Fruit fly (Drosophila melanogaster) whole organism, embryonic: ENCODE measurements around the gene Cfp1.
A peak's percentile ranks its signal among the peaks of the same experiment; 100 is the strongest.

Experiments used
- Asciz ChIP-seq: fragments of 200-800 bp; sonication (Bioruptor generic); optimal IDR thresholded peaks from 2 replicates; lab custom pipeline; 2017; ENCODE audit warnings: missing biosample characterization, mild to moderate bottlenecking, missing genetic modification characterization, missing genetic modification reagents
- Bdp1 ChIP-seq: fragments of 200-800 bp; sonication (Bioruptor generic); optimal IDR thresholded peaks from 3 replicates; lab custom pipeline; 2016; ENCODE audit warnings: missing biosample characterization, missing genetic modification characterization
- Bgb ChIP-seq: fragments of 200-800 bp; sonication (Bioruptor generic); IDR thresholded peaks from 2 replicates; pipeline ENCODE4 v1.3.6; 2022; ENCODE audit warnings: missing biosample characterization, missing genetic modification characterization; ENCODE audit not compliant: partially characterized antibody
- Blimp-1 ChIP-seq: fragments of 200-800 bp; sonication (Bioruptor generic); optimal IDR thresholded peaks from 3 replicates; lab custom pipeline; 2018; ENCODE audit warnings: missing biosample characterization, missing genetic modification characterization, mild to moderate bottlenecking, moderate library complexity, missing genetic modification reagents
- CG10462 ChIP-seq: fragments of 200-800 bp; sonication (Bioruptor generic); optimal IDR thresholded peaks from 2 replicates; lab custom pipeline; 2016; ENCODE audit warnings: missing biosample characterization, missing genetic modification characterization
- CG10565 ChIP-seq: fragments of 200-800 bp; sonication (Bioruptor generic); optimal IDR thresholded peaks from 3 replicates; lab custom pipeline; 2016; ENCODE audit warnings: missing biosample characterization, mild to moderate bottlenecking, missing genetic modification characterization
- CG10654 ChIP-seq: fragments of 200-800 bp; sonication (Bioruptor generic); optimal IDR thresholded peaks from 2 replicates; lab custom pipeline; 2016; ENCODE audit warnings: missing biosample characterization, missing genetic modification characterization
- CG11696 ChIP-seq: fragments of 200-800 bp; sonication (Bioruptor generic); IDR thresholded peaks from 2 replicates; pipeline ENCODE4 v1.3.6; 2022; ENCODE audit warnings: missing biosample characterization, missing genetic modification characterization
- CG12659 ChIP-seq: fragments of 200-800 bp; sonication (Bioruptor generic); optimal IDR thresholded peaks from 3 replicates; lab custom pipeline; 2017; ENCODE audit warnings: mild to moderate bottlenecking, missing biosample characterization, missing genetic modification reagents, missing genetic modification characterization
- CG13624 ChIP-seq: fragments of 200-800 bp; sonication (Bioruptor generic); optimal IDR thresholded peaks from 2 replicates; lab custom pipeline; 2016; ENCODE audit warnings: missing biosample characterization, missing genetic modification characterization
- CG14710 ChIP-seq: fragments of 200-800 bp; sonication (Bioruptor generic); optimal IDR thresholded peaks from 3 replicates; lab custom pipeline; 2019; ENCODE audit warnings: missing biosample characterization, mild to moderate bottlenecking, missing genetic modification characterization, moderate library complexity
- CG14860 ChIP-seq: fragments of 200-800 bp; sonication (Bioruptor generic); IDR thresholded peaks from 3 replicates; pipeline ENCODE4 v1.3.6; 2022; ENCODE audit warnings: missing biosample characterization, missing genetic modification characterization; ENCODE audit not compliant: partially characterized antibody
- CG17912 ChIP-seq: fragments of 200-800 bp; sonication (Bioruptor generic); optimal IDR thresholded peaks from 2 replicates; lab custom pipeline; 2018; ENCODE audit warnings: missing biosample characterization, mild to moderate bottlenecking, missing genetic modification characterization
- CG18619 ChIP-seq: fragments of 200-800 bp; sonication (Bioruptor generic); optimal IDR thresholded peaks from 3 replicates; lab custom pipeline; 2017; ENCODE audit warnings: missing biosample characterization, mild to moderate bottlenecking, missing genetic modification characterization
- CG2116 ChIP-seq: fragments of 200-800 bp; sonication (Bioruptor generic); optimal IDR thresholded peaks from 3 replicates; lab custom pipeline; 2018; ENCODE audit warnings: missing biosample characterization, mild to moderate bottlenecking, missing genetic modification characterization
- CG31365 ChIP-seq: fragments of 200-800 bp; sonication (Bioruptor generic); optimal IDR thresholded peaks from 2 replicates; lab custom pipeline; 2018; ENCODE audit warnings: missing biosample characterization, mild to moderate bottlenecking, missing genetic modification characterization
- CG31441 ChIP-seq: fragments of 200-800 bp; sonication (Bioruptor generic); IDR thresholded peaks from 2 replicates; pipeline ENCODE4 v1.3.6; 2022; ENCODE audit warnings: missing biosample characterization, missing genetic modification characterization
- CG33557 ChIP-seq: fragments of 200-800 bp; sonication (Bioruptor generic); optimal IDR thresholded peaks from 2 replicates; lab custom pipeline; 2019; ENCODE audit warnings: missing biosample characterization, mild to moderate bottlenecking, missing genetic modification characterization, moderate library complexity
- CG4404 ChIP-seq: fragments of 200-800 bp; sonication (Bioruptor generic); IDR thresholded peaks from 2 replicates; pipeline ENCODE4 v1.3.6; 2022; ENCODE audit warnings: missing biosample characterization, missing genetic modification characterization
- CG6254 ChIP-seq: fragments of 200-800 bp; sonication (Bioruptor generic); optimal IDR thresholded peaks from 3 replicates; lab custom pipeline; 2017; ENCODE audit warnings: mild to moderate bottlenecking, missing biosample characterization, missing genetic modification reagents, missing genetic modification characterization
- CG6654 ChIP-seq: fragments of 200-800 bp; sonication (Bioruptor generic); optimal IDR thresholded peaks from 2 replicates; lab custom pipeline; 2017; ENCODE audit warnings: missing biosample characterization, mild to moderate bottlenecking, missing genetic modification characterization
- CG6683 ChIP-seq: fragments of 200-800 bp; sonication (Bioruptor generic); optimal IDR thresholded peaks from 2 replicates; lab custom pipeline; 2017; ENCODE audit warnings: missing biosample characterization, mild to moderate bottlenecking, missing genetic modification characterization, missing genetic modification reagents
- CG6854 ChIP-seq: fragments of 200-800 bp; sonication (Bioruptor generic); optimal IDR thresholded peaks from 3 replicates; lab custom pipeline; 2017; ENCODE audit warnings: missing biosample characterization, mild to moderate bottlenecking, missing genetic modification characterization
- CG7745 ChIP-seq: fragments of 200-800 bp; sonication (Bioruptor generic); optimal IDR thresholded peaks from 2 replicates; lab custom pipeline; 2018; ENCODE audit warnings: missing biosample characterization, mild to moderate bottlenecking, missing genetic modification characterization, moderate library complexity
- CG8290 ChIP-seq, 3 experiments: fragments of 200-800 bp; sonication (Bioruptor generic); optimal IDR thresholded peaks; 2 replicates each; lab custom pipeline; 2016 to 2019; ENCODE audit warnings: missing biosample characterization in 3 of 3, missing genetic modification characterization in 3 of 3, mild to moderate bottlenecking in 2 of 3, moderate library complexity in 1 of 3
- CHES-1-like ChIP-seq: fragments of 200-800 bp; sonication (Bioruptor generic); optimal IDR thresholded peaks from 2 replicates; lab custom pipeline; 2016; ENCODE audit warnings: missing biosample characterization, missing genetic modification characterization
- Camta ChIP-seq: fragments of 200-800 bp; sonication (Bioruptor generic); optimal IDR thresholded peaks from 2 replicates; lab custom pipeline; 2016; ENCODE audit warnings: missing biosample characterization, missing genetic modification characterization
- Doc2 ChIP-seq: fragments of 200-800 bp; sonication (Bioruptor generic); IDR thresholded peaks from 2 replicates; pipeline ENCODE4 v1.3.6; 2022; ENCODE audit warnings: missing biosample characterization, missing genetic modification characterization
- Dp ChIP-seq: fragments of 200-800 bp; sonication (Bioruptor generic); optimal IDR thresholded peaks from 2 replicates; lab custom pipeline; 2018; ENCODE audit warnings: missing biosample characterization, mild to moderate bottlenecking, missing genetic modification characterization, moderate library complexity
- Drgx ChIP-seq: fragments of 200-800 bp; sonication (Bioruptor generic); IDR thresholded peaks from 2 replicates; pipeline ENCODE4 v1.3.6; 2022; ENCODE audit warnings: missing biosample characterization, missing genetic modification characterization
- Eip74EF ChIP-seq, 2 experiments: fragments of 200-800 bp in 1 of 2; fragments of >200 bp in 1 of 2; sonication (Bioruptor generic) in 1 of 2; optimal IDR thresholded peaks; 2 replicates each; lab custom pipeline; 2017 to 2019; ENCODE audit warnings: missing biosample characterization in 2 of 2, missing genetic modification characterization in 2 of 2, mild to moderate bottlenecking in 1 of 2, moderate library complexity in 1 of 2
- Ets97D ChIP-seq: fragments of 200-800 bp; sonication (Bioruptor generic); optimal IDR thresholded peaks from 3 replicates; lab custom pipeline; 2016; ENCODE audit warnings: missing biosample characterization, missing genetic modification characterization
- MESR4 ChIP-seq: fragments of 200-800 bp; sonication (Bioruptor generic); optimal IDR thresholded peaks from 2 replicates; lab custom pipeline; 2018; ENCODE audit warnings: missing biosample characterization, mild to moderate bottlenecking, missing genetic modification characterization, moderate library complexity
- NC2β ChIP-seq: fragments of 200-800 bp; sonication (Bioruptor generic); optimal IDR thresholded peaks from 2 replicates; lab custom pipeline; 2016; ENCODE audit warnings: missing biosample characterization, missing genetic modification characterization
- NK7.1 ChIP-seq: fragments of 200-800 bp; sonication (Bioruptor generic); optimal IDR thresholded peaks from 3 replicates; lab custom pipeline; 2016; ENCODE audit warnings: missing biosample characterization, missing genetic modification characterization
- Ravus ChIP-seq: fragments of 200-800 bp; sonication (Bioruptor generic); IDR thresholded peaks from 2 replicates; pipeline ENCODE4 v1.3.6; 2022; ENCODE audit warnings: missing biosample characterization, missing genetic modification characterization
- Rfx ChIP-seq: fragments of 200-800 bp; sonication (Bioruptor generic); IDR thresholded peaks from 2 replicates; pipeline ENCODE4 v1.3.6; 2022; ENCODE audit warnings: missing biosample characterization, missing genetic modification characterization
- Sin3A ChIP-seq: fragments of >200 bp; optimal IDR thresholded peaks from 2 replicates; lab custom pipeline; 2018
- Spps ChIP-seq: fragments of 200-800 bp; sonication (Bioruptor generic); optimal IDR thresholded peaks from 2 replicates; lab custom pipeline; 2018; ENCODE audit warnings: missing biosample characterization, mild to moderate bottlenecking, missing genetic modification characterization
- Taf1 ChIP-seq: fragments of 200-800 bp; sonication (Bioruptor generic); IDR thresholded peaks from 2 replicates; pipeline ENCODE4 v1.3.6; 2022; ENCODE audit warnings: missing biosample characterization, missing genetic modification characterization
- cad ChIP-seq: fragments of >200 bp; optimal IDR thresholded peaks from 2 replicates; lab custom pipeline; 2017; ENCODE audit warnings: missing biosample characterization, missing genetic modification characterization
- cato ChIP-seq: fragments of 200-800 bp; sonication (Bioruptor generic); optimal IDR thresholded peaks from 2 replicates; lab custom pipeline; 2016; ENCODE audit warnings: missing biosample characterization, missing genetic modification characterization, borderline replicate concordance
- croc ChIP-seq: fragments of 200-800 bp; sonication (Bioruptor generic); conservative IDR thresholded peaks from 3 replicates; pipeline ENCODE4 v1.3.6; 2022; ENCODE audit warnings: missing biosample characterization, missing genetic modification characterization
- exex ChIP-seq: fragments of 200-800 bp; sonication (Bioruptor generic); optimal IDR thresholded peaks from 4 replicates; lab custom pipeline; 2018; ENCODE audit warnings: missing biosample characterization, mild to moderate bottlenecking, missing genetic modification characterization, moderate library complexity
- ftz-f1 ChIP-seq: fragments of 200-800 bp; sonication (Bioruptor generic); optimal IDR thresholded peaks from 2 replicates; lab custom pipeline; 2016; ENCODE audit warnings: missing biosample characterization, missing genetic modification characterization
- gem ChIP-seq: fragments of 200-800 bp; sonication (Bioruptor generic); optimal IDR thresholded peaks from 2 replicates; lab custom pipeline; 2019; ENCODE audit warnings: missing biosample characterization, mild to moderate bottlenecking, missing genetic modification characterization, moderate library complexity
- hbn ChIP-seq: fragments of 200-800 bp; sonication (Bioruptor generic); IDR thresholded peaks from 2 replicates; pipeline ENCODE4 v1.3.6; 2022; ENCODE audit warnings: missing biosample characterization, missing genetic modification characterization; ENCODE audit not compliant: partially characterized antibody
- her ChIP-seq: fragments of 200-800 bp; sonication (Bioruptor generic); optimal IDR thresholded peaks from 2 replicates; lab custom pipeline; 2016; ENCODE audit warnings: missing biosample characterization, missing genetic modification characterization
- trh ChIP-seq: fragments of 200-800 bp; sonication (Bioruptor generic); optimal IDR thresholded peaks from 2 replicates; lab custom pipeline; 2016; ENCODE audit warnings: missing biosample characterization, missing genetic modification characterization
- zen2 ChIP-seq: fragments of 200-800 bp; sonication (Bioruptor generic); IDR thresholded peaks from 3 replicates; pipeline ENCODE4 v1.3.6; 2022; ENCODE audit warnings: missing biosample characterization, missing genetic modification characterization; ENCODE audit not compliant: partially characterized antibody

The Cfp1 gene

dm6 chrX:9319140-9319539 lies 46.4 kb upstream of the Cfp1 start, which contains the start of the genes c12.1 and c12.2 (continued):
- peak; percentile 76 for TF ChIP-seq CG13624 (GFP tag; lab: Kevin White, UChicago)
- no peak for TF ChIP-seq CG33557 (GFP tag; lab: Kevin White, UChicago)
- peak; percentile 66 for TF ChIP-seq CG2116 (GFP tag; lab: Kevin White, UChicago)
- TF ChIP-seq MESR4 (GFP tag; lab: Kevin White, UChicago) = peak; percentile 86
- TF ChIP-seq hbn (GFP tag; lab: Robert Waterston, UW) = 0 out of 2 replicates have a peak, but pooled peaks have one; percentile 34
- no peak for TF ChIP-seq cato (GFP tag; lab: Kevin White, UChicago)
- TF ChIP-seq ftz-f1 (GFP tag; lab: Kevin White, UChicago) = no peak
- TF ChIP-seq CG10654 (GFP tag; lab: Kevin White, UChicago) = no peak
- TF ChIP-seq her (GFP tag; lab: Kevin White, UChicago) = peak; percentile 37
- TF ChIP-seq trh (GFP tag; lab: Kevin White, UChicago) = no peak
- TF ChIP-seq Bdp1 (GFP tag; lab: Kevin White, UChicago) = no peak
- TF ChIP-seq CHES-1-like = peak; percentile 80
- TF ChIP-seq CG18619 (GFP tag; lab: Kevin White, UChicago) = no peak
- TF ChIP-seq Drgx (GFP tag; lab: Robert Waterston, UW) = no peak
- peak; percentile 32 for TF ChIP-seq NC2β (GFP tag; lab: Kevin White, UChicago)
- peak; percentile 43 for TF ChIP-seq CG12659
- TF ChIP-seq CG11696 (GFP tag; lab: Robert Waterston, UW) = no peak
- no peak for TF ChIP-seq CG6654 (GFP tag; lab: Kevin White, UChicago)
- TF ChIP-seq CG31441 (GFP tag; lab: Robert Waterston, UW) = no peak
- TF ChIP-seq CG14710 (tag; lab: Kevin White, UChicago) = peak; percentile 58
- peak; percentile 66 for TF ChIP-seq Ets97D (GFP tag; lab: Kevin White, UChicago)
- TF ChIP-seq CG4404 (GFP tag; lab: Robert Waterston, UW) = no peak
- no peak for TF ChIP-seq Eip74EF (GFP tag; optimal IDR thresholded peaks at IDR 0.05; lab: Kevin White, UChicago)
- peak; percentile 60 for TF ChIP-seq CG14860
- TF ChIP-seq Dp (GFP tag; lab: Kevin White, UChicago) = peak; percentile 55
- TF ChIP-seq croc (GFP tag; lab: Robert Waterston, UW) = no peak
- TF ChIP-seq CG17912 = no peak
- TF ChIP-seq CG31365 = no peak
- no peak for TF ChIP-seq CG8290 (GFP tag; optimal IDR thresholded peaks at IDR 0.05; lab: Kevin White, UChicago)
- no peak for TF ChIP-seq CG8290 (tag; optimal IDR thresholded peaks at IDR 0.05; lab: Kevin White, UChicago)
- no peak for TF ChIP-seq Ravus (GFP tag; lab: Robert Waterston, UW)
- TF ChIP-seq Blimp-1 (GFP tag; lab: Kevin White, UChicago) = peak; percentile 50
- 0 out of 3 replicates have a peak, but pooled peaks have one; percentile 14 for TF ChIP-seq zen2 (GFP tag; lab: Robert Waterston, UW)
- TF ChIP-seq CG6254 = no peak
- TF ChIP-seq exex (tag; lab: Kevin White, UChicago) = no peak
- peak; percentile 70 for TF ChIP-seq Sin3A (lab: Kevin White, UChicago)
- no peak for TF ChIP-seq Doc2 (GFP tag; lab: Robert Waterston, UW)
- no peak for TF ChIP-seq CG7745 (tag; lab: Kevin White, UChicago)
- no peak for TF ChIP-seq Camta (GFP tag; lab: Kevin White, UChicago)
- no peak for TF ChIP-seq CG10462 (GFP tag; lab: Kevin White, UChicago)
- no peak for TF ChIP-seq Asciz (GFP tag; lab: Kevin White, UChicago)
- TF ChIP-seq gem (tag; lab: Kevin White, UChicago) = no peak
- peak; percentile 30 for TF ChIP-seq Rfx (GFP tag; lab: Robert Waterston, UW)
- peak; percentile 69 for TF ChIP-seq Bgb (GFP tag; lab: Robert Waterston, UW)
- TF ChIP-seq CG6683 (GFP tag; lab: Kevin White, UChicago) = no peak
- TF ChIP-seq CG6854 = no peak
- no peak for TF ChIP-seq Taf1 (GFP tag; lab: Robert Waterston, UW)
- TF ChIP-seq cad = no peak
- TF ChIP-seq CG10565 (GFP tag; lab: Kevin White, UChicago) = no peak
- no peak for TF ChIP-seq Spps (tag; lab: Kevin White, UChicago)
- no peak for TF ChIP-seq NK7.1 (GFP tag; lab: Kevin White, UChicago)
